Worm (Caenorhabditis elegans) whole organism, late embryonic: ENCODE measurements around the gene kreg-1.

ENCODE experiments used
- ceh-45 ChIP-seq: fragments of 200-800 bp; sonication (Bioruptor generic); IDR thresholded peaks from 2 replicates; pipeline ENCODE4 v1.3.6; 2022; ENCODE audit warnings: missing genetic modification reagents, missing genetic modification characterization, missing compliant biosample characterization
- pha-4 ChIP-seq: fragments of 150-350 bp; optimal IDR thresholded peaks from 2 replicates; lab custom pipeline; 2018; ENCODE audit warnings: missing biosample characterization, missing genetic modification reagents, missing genetic modification characterization
- rnt-1 ChIP-seq: sonication (generic microtip); optimal IDR thresholded peaks from 2 replicates; lab custom pipeline; 2016; ENCODE audit warnings: missing genetic modification characterization, missing compliant biosample characterization

DNA sequence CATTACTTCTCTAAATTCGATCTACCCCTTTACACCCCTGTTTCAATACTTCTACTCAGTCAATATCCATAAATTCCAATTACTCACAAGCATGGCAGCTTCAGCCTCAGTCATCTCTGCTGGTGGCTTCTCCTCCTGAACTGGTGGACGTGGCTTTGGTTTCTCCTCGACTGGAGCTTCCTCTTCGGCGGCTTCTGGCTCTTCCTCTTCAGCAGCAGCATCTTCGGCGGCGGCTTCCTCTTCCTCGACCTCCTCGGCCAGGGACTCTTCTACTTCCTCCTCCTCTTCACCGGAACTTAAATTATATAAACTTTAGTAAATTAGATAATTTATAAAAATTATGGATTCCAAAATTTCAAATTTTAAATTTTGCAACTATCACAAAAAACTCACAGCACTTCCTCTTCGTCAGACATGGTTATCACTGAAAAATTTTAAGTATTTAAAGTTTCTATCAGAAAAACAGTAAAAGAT lies 13.6 kb downstream of the kreg-1 start, which contains the start of gene tnt-2:
- TF ChIP-seq pha-4 (tag; lab: Kevin White, UChicago) (no peak), ceh-45 (GFP tag; lab: Robert Waterston, UW) (no peak), rnt-1 (tag; lab: Kevin White, UChicago) (no peak)
